Worm (Caenorhabditis elegans) whole organism, L4/young adult: ENCODE results near the gene pepm-1.

Experiments
- W03F9.2 ChIP-seq: fragments of 150-350 bp; optimal IDR thresholded peaks from 2 replicates; lab custom pipeline; 2014; ENCODE audit warnings: missing biosample characterization, missing genetic modification characterization
- dao-5 ChIP-seq: sonication (generic microtip); optimal IDR thresholded peaks from 2 replicates; lab custom pipeline; 2016; ENCODE audit warnings: missing genotype, missing genetic modification characterization, moderate library complexity, missing compliant biosample characterization
- him-1 ChIP-seq: sonication (generic microtip); optimal IDR thresholded peaks from 2 replicates; lab custom pipeline; 2016; ENCODE audit warnings: missing genotype, missing genetic modification reagents, missing genetic modification characterization, missing compliant biosample characterization

Gene pepm-1

ce11 chrV:14361973-14362372 is 33.1 kb downstream of the pepm-1 start:
- TF ChIP-seq him-1 (tag; lab: Kevin White, UChicago) = no peak
- TF ChIP-seq dao-5 (tag; lab: Kevin White, UChicago) = no peak
- no peak for TF ChIP-seq W03F9.2

ce11 chrV:14364586-14365248 is 35.8 kb downstream of the pepm-1 start:
- TF ChIP-seq dao-5 (tag; lab: Kevin White, UChicago) = no peak
- TF ChIP-seq W03F9.2 = no peak

ce11 chrV:14366487-14366962 is 37.6 kb downstream of the pepm-1 start:
- no peak for TF ChIP-seq dao-5 (tag; lab: Kevin White, UChicago)
- TF ChIP-seq him-1 (tag; lab: Kevin White, UChicago) = peak; percentile 85

ce11 chrV:14368272-14369052 is 39.6 kb downstream of the pepm-1 start:
- no peak for TF ChIP-seq dao-5 (tag; lab: Kevin White, UChicago)
- peak; percentile 22 for TF ChIP-seq him-1 (tag; lab: Kevin White, UChicago)
- TF ChIP-seq W03F9.2 = peak; percentile 14

ce11 chrV:14369412-14369811 is 40.5 kb downstream of the pepm-1 start:
- TF ChIP-seq dao-5 (tag; lab: Kevin White, UChicago) = no peak
- TF ChIP-seq him-1 (tag; lab: Kevin White, UChicago) = no peak
- no peak for TF ChIP-seq W03F9.2

ce11 chrV:14372774-14373173 is 43.9 kb downstream of the pepm-1 start, which contains the start of gene unc-39:
Gene unc-39, plus strand, starts transcription at chrV:14373074.
- TF ChIP-seq dao-5 (tag; lab: Kevin White, UChicago) = no peak
- no peak for TF ChIP-seq W03F9.2
- no peak for TF ChIP-seq him-1 (tag; lab: Kevin White, UChicago)

ce11 chrV:14378052-14378451 is 49.1 kb downstream of the pepm-1 start:
- no peak for TF ChIP-seq dao-5 (tag; lab: Kevin White, UChicago)
- TF ChIP-seq him-1 (tag; lab: Kevin White, UChicago) = no peak
- no peak for TF ChIP-seq W03F9.2

ce11 chrV:14378986-14379385 is 50.1 kb downstream of the pepm-1 start, which contains the start of gene npr-43:
Gene npr-43, minus strand, starts transcription at chrV:14379086.
- TF ChIP-seq W03F9.2 (no peak), him-1 (tag; lab: Kevin White, UChicago) (no peak), dao-5 (tag; lab: Kevin White, UChicago) (no peak)
